Worm (Caenorhabditis elegans) whole organism, L2 larva: ENCODE data around the gene F54B11.4.
A peak's percentile ranks its signal among the peaks of the same experiment; 100 is the strongest.

Source experiments
- C34F6.9 ChIP-seq: fragments of 150-350 bp; optimal IDR thresholded peaks from 2 replicates; lab custom pipeline; 2014; ENCODE audit warnings: missing biosample characterization, missing genetic modification characterization
- F13H6.1 ChIP-seq: sonication (generic microtip); optimal IDR thresholded peaks from 2 replicates; lab custom pipeline; 2016; ENCODE audit warnings: missing genetic modification characterization, missing compliant biosample characterization
- R02D3.7 ChIP-seq: fragments of 150-350 bp; optimal IDR thresholded peaks from 2 replicates; lab custom pipeline; 2014; ENCODE audit warnings: missing biosample characterization, missing genetic modification characterization
- ZK546.5 ChIP-seq: sonication (generic microtip); optimal IDR thresholded peaks from 2 replicates; lab custom pipeline; 2017; ENCODE audit warnings: missing biosample characterization, missing genetic modification characterization
- alr-1 ChIP-seq: fragments of 150-350 bp; optimal IDR thresholded peaks from 2 replicates; lab custom pipeline; 2014; ENCODE audit warnings: missing biosample characterization, missing genetic modification characterization
- aly-2 ChIP-seq: fragments of 150-350 bp; optimal IDR thresholded peaks from 2 replicates; lab custom pipeline; 2014; ENCODE audit warnings: missing biosample characterization, missing genetic modification characterization
- ama-1 ChIP-seq: fragments of 150-350 bp; optimal IDR thresholded peaks from 2 replicates; lab custom pipeline; 2018; ENCODE audit warnings: inconsistent platforms
- blmp-1 ChIP-seq: sonication (generic microtip); optimal IDR thresholded peaks from 2 replicates; lab custom pipeline; 2017; ENCODE audit warnings: missing genetic modification characterization, mild to moderate bottlenecking, missing compliant biosample characterization, antibody characterized with exemption, moderate library complexity; ENCODE audit not compliant: insufficient read depth
- ceh-16 ChIP-seq: fragments of 150-350 bp; optimal IDR thresholded peaks from 2 replicates; lab custom pipeline; 2014; ENCODE audit warnings: missing biosample characterization, missing genetic modification characterization
- ceh-82 ChIP-seq: fragments of 150-350 bp; optimal IDR thresholded peaks from 2 replicates; lab custom pipeline; 2014; ENCODE audit warnings: missing biosample characterization, missing genetic modification characterization
- crh-2 ChIP-seq: sonication (generic microtip); optimal IDR thresholded peaks from 2 replicates; lab custom pipeline; 2017; ENCODE audit warnings: missing biosample characterization, missing genetic modification characterization
- dmd-4 ChIP-seq: sonication (generic microtip); optimal IDR thresholded peaks from 2 replicates; lab custom pipeline; 2017; ENCODE audit warnings: missing biosample characterization, missing genetic modification characterization
- elt-1 ChIP-seq: fragments of 150-350 bp; optimal IDR thresholded peaks from 2 replicates; lab custom pipeline; 2014; ENCODE audit warnings: missing biosample characterization, missing genetic modification characterization
- fos-1 ChIP-seq: fragments of 150-350 bp; optimal IDR thresholded peaks from 2 replicates; lab custom pipeline; 2014; ENCODE audit warnings: missing biosample characterization, missing genetic modification characterization
- gmeb-1 ChIP-seq: fragments of 150-350 bp; optimal IDR thresholded peaks from 2 replicates; lab custom pipeline; 2014; ENCODE audit warnings: missing biosample characterization, missing genetic modification characterization
- lin-11 ChIP-seq: fragments of 150-350 bp; sonication (generic microtip); optimal IDR thresholded peaks from 2 replicates; lab custom pipeline; 2014; ENCODE audit warnings: missing biosample characterization, missing genetic modification characterization, inconsistent platforms, mixed read lengths
- lin-39 ChIP-seq: fragments of 150-350 bp; optimal IDR thresholded peaks from 2 replicates; lab custom pipeline; 2014; ENCODE audit warnings: missing biosample characterization, missing genetic modification reagents, missing genetic modification characterization
- mab-5 ChIP-seq: fragments of 150-350 bp; optimal IDR thresholded peaks from 2 replicates; lab custom pipeline; 2014; ENCODE audit warnings: missing biosample characterization, missing genetic modification characterization
- mbf-1 ChIP-seq: sonication (generic microtip); optimal IDR thresholded peaks from 2 replicates; lab custom pipeline; 2017; ENCODE audit warnings: missing biosample characterization, missing genetic modification characterization
- mdl-1 ChIP-seq, 2 experiments: fragments of 150-350 bp in 1 of 2; sonication (generic microtip) in 1 of 2; optimal IDR thresholded peaks; 2 replicates each; lab custom pipeline; 2017; ENCODE audit warnings: missing biosample characterization in 2 of 2, missing genetic modification characterization in 2 of 2
- nhr-12 ChIP-seq: fragments of 150-350 bp; optimal IDR thresholded peaks from 2 replicates; lab custom pipeline; 2014; ENCODE audit warnings: missing biosample characterization, missing genetic modification characterization
- nhr-129 ChIP-seq: fragments of 150-350 bp; optimal IDR thresholded peaks from 2 replicates; lab custom pipeline; 2014; ENCODE audit warnings: missing biosample characterization, missing genetic modification characterization
- nhr-25 ChIP-seq: fragments of 150-350 bp; sonication (generic microtip); optimal IDR thresholded peaks from 3 replicates; lab custom pipeline; 2014; ENCODE audit warnings: missing biosample characterization, missing genetic modification characterization
- nhr-6 ChIP-seq: fragments of 150-350 bp; optimal IDR thresholded peaks from 2 replicates; lab custom pipeline; 2014; ENCODE audit warnings: missing biosample characterization, missing genetic modification characterization
- peb-1 ChIP-seq: fragments of 150-350 bp; optimal IDR thresholded peaks from 2 replicates; lab custom pipeline; 2014; ENCODE audit warnings: missing biosample characterization, missing genetic modification characterization
- sem-4 ChIP-seq: fragments of 150-350 bp; optimal IDR thresholded peaks from 2 replicates; lab custom pipeline; 2014; ENCODE audit warnings: missing biosample characterization, missing genetic modification reagents, missing genetic modification characterization
- sma-3 ChIP-seq: sonication (generic microtip); optimal IDR thresholded peaks from 2 replicates; lab custom pipeline; 2016; ENCODE audit warnings: missing genetic modification reagents, missing genetic modification characterization, missing compliant biosample characterization
- snpc-4 ChIP-seq: fragments of 150-350 bp; optimal IDR thresholded peaks from 2 replicates; lab custom pipeline; 2014; ENCODE audit warnings: missing biosample characterization, missing genetic modification characterization
- unc-39 ChIP-seq: fragments of 150-350 bp; optimal IDR thresholded peaks from 2 replicates; lab custom pipeline; 2014; ENCODE audit warnings: missing biosample characterization, missing genetic modification characterization
- unc-55 ChIP-seq: fragments of 150-350 bp; sonication (generic microtip); optimal IDR thresholded peaks from 3 replicates; lab custom pipeline; 2014; ENCODE audit warnings: missing biosample characterization, missing genetic modification reagents, missing genetic modification characterization
- unc-62 ChIP-seq: fragments of 150-350 bp; optimal IDR thresholded peaks from 2 replicates; lab custom pipeline; 2014; ENCODE audit warnings: missing biosample characterization, missing genetic modification reagents, missing genetic modification characterization
- zag-1 ChIP-seq: fragments of 150-350 bp; optimal IDR thresholded peaks from 2 replicates; lab custom pipeline; 2014; ENCODE audit warnings: missing biosample characterization, missing genetic modification characterization
- ztf-1 ChIP-seq: fragments of 200-800 bp; sonication (Bioruptor generic); conservative IDR thresholded peaks from 2 replicates; pipeline ENCODE4 v1.3.6; 2022; ENCODE audit warnings: missing genetic modification characterization, missing compliant biosample characterization
- ztf-11 ChIP-seq: sonication (generic microtip); optimal IDR thresholded peaks from 2 replicates; lab custom pipeline; 2017; ENCODE audit warnings: missing biosample characterization, missing genetic modification characterization

The F54B11.4 gene

ce11 chrX:13584725-13585371 is 7.6 kb upstream of the F54B11.4 start, which contains the start of gene unc-84:
unc-84 (plus strand) TSS chrX:13584775.
- peak; percentile 2 for TF ChIP-seq C34F6.9 (tag; lab: Kevin White, UChicago)
- TF ChIP-seq nhr-129: no peak
- TF ChIP-seq gmeb-1 (tag; lab: Kevin White, UChicago): peak; percentile 55
- no peak for TF ChIP-seq ztf-11 (tag; lab: Kevin White, UChicago)
- peak; percentile 9 for TF ChIP-seq unc-55 (GFP tag; lab: Kevin White, UChicago)
- TF ChIP-seq F13H6.1 (tag; lab: Kevin White, UChicago): peak; percentile 1
- TF ChIP-seq, all 48 proteins: peak for 4

ce11 chrX:13589735-13590134 is 2.7 kb upstream of the F54B11.4 start, which contains the start of gene col-9:
col-9 (plus strand) TSS chrX:13590035.
- TF ChIP-seq aly-2 (tag; lab: Kevin White, UChicago): no peak
- no peak for TF ChIP-seq ZK546.5 (tag; lab: Kevin White, UChicago)
- TF ChIP-seq snpc-4: no peak
- TF ChIP-seq nhr-6 (tag; lab: Kevin White, UChicago): no peak
- no peak for TF ChIP-seq mab-5 (tag; lab: Kevin White, UChicago)
- TF ChIP-seq elt-1 (tag; lab: Kevin White, UChicago): no peak
- no peak for TF ChIP-seq sma-3
- TF ChIP-seq ceh-16 (tag; lab: Kevin White, UChicago): no peak
- TF ChIP-seq crh-2 (tag; lab: Kevin White, UChicago): no peak
- TF ChIP-seq F13H6.1 (tag; lab: Kevin White, UChicago): no peak

DNA sequence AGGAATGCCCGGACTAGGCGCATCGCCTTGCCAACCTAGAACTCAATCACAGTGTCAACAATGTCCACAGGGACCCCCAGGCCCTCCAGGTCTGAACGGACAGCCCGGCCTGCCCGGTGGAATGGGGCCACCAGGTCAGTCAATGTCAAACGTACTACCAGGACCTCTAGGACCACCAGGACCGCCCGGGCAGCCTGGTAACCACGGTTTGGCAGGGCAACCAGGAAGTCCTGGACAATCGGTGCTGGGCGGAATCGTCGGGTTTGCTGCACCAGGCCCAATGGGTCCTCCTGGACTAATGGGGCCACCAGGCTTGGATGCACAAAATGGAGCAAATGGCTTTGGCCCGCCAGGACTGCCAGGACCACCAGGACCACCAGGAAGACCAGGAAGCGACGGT is 1.8 kb upstream of the F54B11.4 start:
- TF ChIP-seq dmd-4 (tag; lab: Kevin White, UChicago): no peak
- no peak for TF ChIP-seq nhr-6 (tag; lab: Kevin White, UChicago)
- TF ChIP-seq alr-1 (tag; lab: Kevin White, UChicago): no peak
- no peak for TF ChIP-seq lin-11
- no peak for TF ChIP-seq nhr-12 (tag; lab: Kevin White, UChicago)
- TF ChIP-seq ZK546.5 (tag; lab: Kevin White, UChicago): no peak
- no peak for TF ChIP-seq ztf-11 (tag; lab: Kevin White, UChicago)
- no peak for TF ChIP-seq nhr-25
- TF ChIP-seq fos-1: no peak
- no peak for TF ChIP-seq mbf-1 (tag; lab: Kevin White, UChicago)
- TF ChIP-seq ceh-82 (tag; lab: Kevin White, UChicago): no peak
- no peak for TF ChIP-seq unc-39 (tag; lab: Kevin White, UChicago)
- TF ChIP-seq sem-4: no peak

- TF ChIP-seq ztf-11 (tag; lab: Kevin White, UChicago) (no peak), unc-62 (GFP tag; lab: Kevin White, UChicago) (no peak), unc-39 (tag; lab: Kevin White, UChicago) (no peak), gmeb-1 (tag; lab: Kevin White, UChicago) (no peak), F13H6.1 (tag; lab: Kevin White, UChicago) (no peak), alr-1 (tag; lab: Kevin White, UChicago) (no peak), sma-3 (no peak), lin-39 (tag; lab: Kevin White, UChicago) (no peak), ama-1 (no peak), ztf-1 (GFP tag; lab: Robert Waterston, UW) (no peak), R02D3.7 (tag; lab: Kevin White, UChicago) (no peak), aly-2 (tag; lab: Kevin White, UChicago) (no peak), dmd-4 (tag; lab: Kevin White, UChicago) (no peak), crh-2 (tag; lab: Kevin White, UChicago) (no peak), peb-1 (tag; lab: Kevin White, UChicago) (no peak)
Observed at ce11 chrX:13591175-13591574, 1.3 kb upstream of the F54B11.4 start, which contains the start of gene col-44. col-44 (plus strand) TSS chrX:13591475.

ce11 chrX:13591953-13592352 is 514 bp upstream of the F54B11.4 start:
- no peak for TF ChIP-seq blmp-1 (tag; lab: Kevin White, UChicago)
- TF ChIP-seq zag-1 (tag; lab: Kevin White, UChicago): no peak
- no peak for TF ChIP-seq snpc-4
- no peak for TF ChIP-seq mdl-1 (tag; optimal IDR thresholded peaks at IDR 0.05; lab: Kevin White, UChicago)
- TF ChIP-seq C34F6.9 (tag; lab: Kevin White, UChicago): no peak
- TF ChIP-seq nhr-12 (tag; lab: Kevin White, UChicago): no peak
- no peak for TF ChIP-seq unc-55 (GFP tag; lab: Kevin White, UChicago)
- no peak for TF ChIP-seq dmd-4 (tag; lab: Kevin White, UChicago)
- TF ChIP-seq peb-1 (tag; lab: Kevin White, UChicago): no peak
